Worm (Caenorhabditis elegans): ENCODE results near the gene clec-61.

clec-61 gene

ce11 chrII:10527649-10528134 is 37.4 kb upstream of the clec-61 start, which contains the start of gene mab-10 (continued):
- TF ChIP-seq dmd-6 (GFP tag; IDR thresholded peaks at IDR 0.05) (peak; percentile 44), unc-130 (GFP tag; optimal IDR thresholded peaks at IDR 0.05) (no peak), zfp-2 (tag; optimal IDR thresholded peaks at IDR 0.05) (no peak), skn-1 (tag; optimal IDR thresholded peaks at IDR 0.05) (no peak), nhr-28 (tag; optimal IDR thresholded peaks at IDR 0.05) (peak; percentile 64), duxl-1 (tag; optimal IDR thresholded peaks at IDR 0.05; ENCODE audit: poor library complexity) (peak; percentile 20), mdl-1 (tag; optimal IDR thresholded peaks at IDR 0.05) (peak; percentile 14 to 80), daf-8 (GFP tag; IDR thresholded peaks at IDR 0.05) (no peak), nhr-76 (tag; optimal IDR thresholded peaks at IDR 0.05) (no peak), dmd-8 (GFP tag; IDR thresholded peaks at IDR 0.05) (no peak), ztf-7 (tag; optimal IDR thresholded peaks at IDR 0.05) (no peak), nhr-237 (tag; optimal IDR thresholded peaks at IDR 0.05) (no peak), spr-3 (GFP tag; optimal IDR thresholded peaks at IDR 0.05) (no peak), ces-1 (GFP tag; optimal IDR thresholded peaks at IDR 0.05) (no peak), tra-1 (GFP tag; IDR thresholded peaks at IDR 0.05) (no peak), egl-43 (GFP tag; IDR thresholded peaks at IDR 0.05) (no peak), F10B5.3 (tag; optimal IDR thresholded peaks at IDR 0.05) (no peak), arid-1 (GFP tag; conservative IDR thresholded peaks at IDR 0.05) (no peak), ZK546.5 (tag; optimal IDR thresholded peaks at IDR 0.05) (no peak), pha-4 (GFP tag; IDR thresholded peaks at IDR 0.05) (peak; percentile 17; the same call in 1 of the 2 replicates), pha-4 (tag; optimal IDR thresholded peaks at IDR 0.05) (peak; percentile 49), lin-38 (GFP tag; IDR thresholded peaks at IDR 0.05) (0 out of 2 replicates have a peak, but pooled peaks have one; percentile 19), attf-4 (tag; optimal IDR thresholded peaks at IDR 0.05) (no peak), lin-39 (tag; optimal IDR thresholded peaks at IDR 0.05) (no peak), cey-2 (tag; optimal IDR thresholded peaks at IDR 0.05; ENCODE audit: borderline replicate concordance, insufficient read depth) (no peak), F44E2.7 (GFP tag; IDR thresholded peaks at IDR 0.05) (0 out of 2 replicates have a peak, but pooled peaks have one; percentile 19), hif-1 (tag; optimal IDR thresholded peaks at IDR 0.05) (peak in 1 of 2 experiments; percentile 63), ceh-20 (GFP tag; IDR thresholded peaks at IDR 0.05) (peak; percentile 46; the same call in 1 of the 2 replicates), jun-1 (tag; optimal IDR thresholded peaks at IDR 0.05) (no peak), nhr-25 (tag; optimal IDR thresholded peaks at IDR 0.05; ENCODE audit: borderline replicate concordance, insufficient read depth) (peak; percentile 85), aha-1 (tag) (peak; percentile 73), rbr-2 (tag; optimal IDR thresholded peaks at IDR 0.05) (peak; percentile 52)

DNA sequence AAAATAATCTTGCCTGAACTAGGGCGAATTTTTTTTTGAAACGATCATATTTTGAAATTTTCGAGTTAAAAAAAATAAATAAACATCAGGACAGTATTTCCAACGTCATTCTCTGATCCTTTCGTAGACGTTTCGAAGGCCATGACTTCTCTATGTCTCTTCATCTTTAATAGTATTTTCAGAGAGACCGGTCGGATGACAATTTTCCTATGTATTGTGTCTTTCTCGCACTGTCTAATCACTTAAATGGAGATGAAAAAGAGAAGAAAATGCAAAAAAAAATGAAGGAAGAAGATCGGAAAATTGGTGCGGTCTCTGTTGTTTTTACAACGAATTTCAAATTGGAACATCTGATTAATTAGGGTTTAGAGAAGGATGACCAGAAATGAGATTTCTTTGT is 34.8 kb upstream of the clec-61 start:
- TF ChIP-seq mxl-2 (GFP tag; conservative IDR thresholded peaks at IDR 0.05) (no peak), hlh-30 (tag; optimal IDR thresholded peaks at IDR 0.05; ENCODE audit: insufficient read depth) (peak; percentile 38), snpc-1.2 (GFP tag; IDR thresholded peaks at IDR 0.05) (no peak), unc-62 (GFP tag; optimal IDR thresholded peaks at IDR 0.05 in 1 of 2) (peak in 1 of 2 experiments; percentile 31), unc-62 (tag; optimal IDR thresholded peaks at IDR 0.05) (no peak), hlh-11 (tag; optimal IDR thresholded peaks at IDR 0.05) (peak; percentile 50), nhr-6 (tag; optimal IDR thresholded peaks at IDR 0.05) (no peak), mep-1 (tag; optimal IDR thresholded peaks at IDR 0.05) (peak; percentile 41), dve-1 (tag; optimal IDR thresholded peaks at IDR 0.05; ENCODE audit: insufficient read depth) (peak; percentile 26), nhr-28 (tag; optimal IDR thresholded peaks at IDR 0.05) (peak; percentile 53), mdl-1 (tag; optimal IDR thresholded peaks at IDR 0.05) (peak in 1 of 2 experiments; percentile 6)

Data from whole organism, L4 larva.